Fruit fly (Drosophila melanogaster) whole organism, embryonic: ENCODE measurements around the gene Gs1l.

Experiments used
- BEAF-32 ChIP-seq: fragments of 200-800 bp; sonication (Bioruptor generic); optimal IDR thresholded peaks from 3 replicates; lab custom pipeline; 2017; ENCODE audit warnings: missing biosample characterization, missing genetic modification characterization, mild to moderate bottlenecking, moderate library complexity, missing genetic modification reagents
- Bgb ChIP-seq: fragments of 200-800 bp; sonication (Bioruptor generic); IDR thresholded peaks from 2 replicates; pipeline ENCODE4 v1.3.6; 2022; ENCODE audit warnings: missing biosample characterization, missing genetic modification characterization; ENCODE audit not compliant: partially characterized antibody
- CG10147 ChIP-seq: fragments of 200-800 bp; sonication (Bioruptor generic); optimal IDR thresholded peaks from 2 replicates; lab custom pipeline; 2019; ENCODE audit warnings: missing biosample characterization, mild to moderate bottlenecking, missing genetic modification characterization, moderate library complexity
- CG10267 ChIP-seq: fragments of 200-800 bp; sonication (Bioruptor generic); optimal IDR thresholded peaks from 2 replicates; lab custom pipeline; 2018; ENCODE audit warnings: missing biosample characterization, mild to moderate bottlenecking, missing genetic modification characterization, moderate library complexity
- CG10274 ChIP-seq: fragments of 200-800 bp; sonication (Bioruptor generic); optimal IDR thresholded peaks from 3 replicates; lab custom pipeline; 2017; ENCODE audit warnings: missing biosample characterization, mild to moderate bottlenecking, missing genetic modification characterization
- CG11093 ChIP-seq: fragments of 200-800 bp; sonication (Bioruptor generic); IDR thresholded peaks from 3 replicates; pipeline ENCODE4 v1.3.6; 2022; ENCODE audit warnings: missing biosample characterization, missing genetic modification characterization
- CG12659 ChIP-seq: fragments of 200-800 bp; sonication (Bioruptor generic); optimal IDR thresholded peaks from 3 replicates; lab custom pipeline; 2017; ENCODE audit warnings: mild to moderate bottlenecking, missing biosample characterization, missing genetic modification reagents, missing genetic modification characterization
- CG13287 ChIP-seq: fragments of 200-800 bp; sonication (Bioruptor generic); IDR thresholded peaks from 2 replicates; pipeline ENCODE4 v1.3.6; 2022; ENCODE audit warnings: missing biosample characterization, missing genetic modification characterization; ENCODE audit not compliant: partially characterized antibody
- CG15073 ChIP-seq: fragments of 200-800 bp; sonication (Bioruptor generic); optimal IDR thresholded peaks from 2 replicates; lab custom pipeline; 2016; ENCODE audit warnings: missing biosample characterization, missing genetic modification characterization
- CG15269 ChIP-seq: fragments of 200-800 bp; sonication (Bioruptor generic); optimal IDR thresholded peaks from 2 replicates; lab custom pipeline; 2018; ENCODE audit warnings: missing biosample characterization, mild to moderate bottlenecking, missing genetic modification characterization, moderate library complexity
- CG15601 ChIP-seq: fragments of 200-800 bp; sonication (Bioruptor generic); optimal IDR thresholded peaks from 3 replicates; lab custom pipeline; 2019; ENCODE audit warnings: missing biosample characterization, mild to moderate bottlenecking, missing genetic modification characterization, moderate library complexity
- CG15696 ChIP-seq: fragments of 200-800 bp; sonication (Bioruptor generic); optimal IDR thresholded peaks from 2 replicates; lab custom pipeline; 2019; ENCODE audit warnings: missing biosample characterization, mild to moderate bottlenecking, missing genetic modification characterization, moderate library complexity
- CG1603 ChIP-seq: fragments of 200-800 bp; sonication (Bioruptor generic); optimal IDR thresholded peaks from 2 replicates; lab custom pipeline; 2019; ENCODE audit warnings: missing biosample characterization, mild to moderate bottlenecking, missing genetic modification characterization, moderate library complexity
- CG17385 ChIP-seq: fragments of 200-800 bp; sonication (Bioruptor generic); optimal IDR thresholded peaks from 3 replicates; lab custom pipeline; 2018; ENCODE audit warnings: missing biosample characterization, mild to moderate bottlenecking, missing genetic modification characterization
- CG17802 ChIP-seq: fragments of 200-800 bp; sonication (Bioruptor generic); optimal IDR thresholded peaks from 2 replicates; lab custom pipeline; 2018; ENCODE audit warnings: missing biosample characterization, mild to moderate bottlenecking, missing genetic modification characterization, moderate library complexity
- CG18011 ChIP-seq: fragments of 200-800 bp; sonication (Bioruptor generic); optimal IDR thresholded peaks from 2 replicates; lab custom pipeline; 2017; ENCODE audit warnings: missing biosample characterization, missing genetic modification characterization, mild to moderate bottlenecking, moderate library complexity, missing genotype
- CG1832 ChIP-seq: fragments of 200-800 bp; sonication (Bioruptor generic); optimal IDR thresholded peaks from 2 replicates; lab custom pipeline; 2017; ENCODE audit warnings: missing biosample characterization, mild to moderate bottlenecking, missing genetic modification characterization, inconsistent platforms
- CG2129 ChIP-seq: fragments of 200-800 bp; sonication (Bioruptor generic); IDR thresholded peaks from 2 replicates; pipeline ENCODE4 v1.3.6; 2022; ENCODE audit warnings: missing biosample characterization, missing genetic modification characterization; ENCODE audit not compliant: partially characterized antibody
- CG30020 ChIP-seq: fragments of 200-800 bp; optimal IDR thresholded peaks from 2 replicates; lab custom pipeline; 2019; ENCODE audit warnings: missing biosample characterization, mild to moderate bottlenecking, missing genetic modification characterization, moderate library complexity
- CG9437 ChIP-seq: fragments of 200-800 bp; sonication (Bioruptor generic); optimal IDR thresholded peaks from 2 replicates; lab custom pipeline; 2018; ENCODE audit warnings: missing biosample characterization, mild to moderate bottlenecking, missing genetic modification characterization
- CG9609 ChIP-seq: fragments of 200-800 bp; sonication (Bioruptor generic); optimal IDR thresholded peaks from 3 replicates; lab custom pipeline; 2016; ENCODE audit warnings: missing biosample characterization, missing genetic modification characterization
- E2f2 ChIP-seq: fragments of 200-800 bp; sonication (Bioruptor generic); IDR thresholded peaks from 2 replicates; pipeline ENCODE4 v1.3.6; 2022; ENCODE audit warnings: missing biosample characterization, missing genetic modification characterization
- Gsc ChIP-seq: fragments of 200-800 bp; sonication (Bioruptor generic); IDR thresholded peaks from 2 replicates; pipeline ENCODE4 v1.3.6; 2022; ENCODE audit warnings: missing biosample characterization, missing genetic modification characterization
- HLH4C ChIP-seq: fragments of 200-800 bp; sonication (Bioruptor generic); IDR thresholded peaks from 3 replicates; pipeline ENCODE4 v1.3.6; 2022; ENCODE audit warnings: missing biosample characterization, missing genetic modification characterization; ENCODE audit not compliant: partially characterized antibody
- HLH54F ChIP-seq: fragments of 200-800 bp; sonication (Bioruptor generic); optimal IDR thresholded peaks from 3 replicates; lab custom pipeline; 2016; ENCODE audit warnings: missing biosample characterization, missing genetic modification characterization
- MBD-R2 ChIP-seq: fragments of 200-800 bp; sonication (Bioruptor generic); IDR thresholded peaks from 2 replicates; pipeline ENCODE4 v1.3.6; 2022; ENCODE audit warnings: missing biosample characterization, missing genetic modification characterization
- Myb ChIP-seq: fragments of 200-800 bp; sonication (Bioruptor generic); optimal IDR thresholded peaks from 2 replicates; lab custom pipeline; 2016; ENCODE audit warnings: missing biosample characterization, missing genetic modification characterization
- NFAT ChIP-seq: fragments of 200-800 bp; sonication (Bioruptor generic); IDR thresholded peaks from 2 replicates; pipeline ENCODE4 v1.3.6; 2022; ENCODE audit warnings: missing biosample characterization, missing genetic modification characterization
- Nf-YB ChIP-seq: fragments of 200-800 bp; sonication (Bioruptor generic); optimal IDR thresholded peaks from 3 replicates; lab custom pipeline; 2019; ENCODE audit warnings: missing biosample characterization, mild to moderate bottlenecking, missing genetic modification characterization, moderate library complexity
- Scr ChIP-seq: fragments of 200-800 bp; sonication (Bioruptor generic); IDR thresholded peaks from 2 replicates; pipeline ENCODE4 v1.3.6; 2022; ENCODE audit warnings: missing biosample characterization, missing genetic modification characterization; ENCODE audit not compliant: partially characterized antibody
- amos ChIP-seq: fragments of 200-800 bp; sonication (Bioruptor generic); IDR thresholded peaks from 2 replicates; pipeline ENCODE4 v1.3.6; 2022; ENCODE audit warnings: missing biosample characterization, missing genetic modification characterization; ENCODE audit not compliant: partially characterized antibody
- dpn ChIP-seq, 2 experiments: fragments of 200-800 bp; sonication (Bioruptor generic); optimal IDR thresholded peaks; 3 replicates each; lab custom pipeline; 2016; ENCODE audit warnings: missing biosample characterization in 2 of 2, missing genetic modification characterization in 2 of 2
- gfzf ChIP-seq: fragments of 200-800 bp; sonication (Bioruptor generic); optimal IDR thresholded peaks from 2 replicates; lab custom pipeline; 2016; ENCODE audit warnings: missing biosample characterization, mild to moderate bottlenecking, missing genetic modification characterization, moderate library complexity
- her ChIP-seq: fragments of 200-800 bp; sonication (Bioruptor generic); optimal IDR thresholded peaks from 2 replicates; lab custom pipeline; 2016; ENCODE audit warnings: missing biosample characterization, missing genetic modification characterization
- jigr1 ChIP-seq: fragments of 200-800 bp; sonication (Bioruptor generic); IDR thresholded peaks from 3 replicates; pipeline ENCODE4 v1.3.6; 2022; ENCODE audit warnings: missing biosample characterization, missing genetic modification characterization
- lola ChIP-seq, 3 experiments: fragments of >200 bp in 2 of 3; fragments of 200-800 bp in 1 of 3; sonication (Bioruptor generic) in 1 of 3; optimal IDR thresholded peaks; 2 replicates each; lab custom pipeline; 2017 to 2019; ENCODE audit warnings: missing biosample characterization in 3 of 3, missing genetic modification characterization in 3 of 3, mild to moderate bottlenecking in 1 of 3, moderate library complexity in 1 of 3
- mld ChIP-seq: fragments of 200-800 bp; sonication (Bioruptor generic); IDR thresholded peaks from 3 replicates; pipeline ENCODE4 v1.3.6; 2022; ENCODE audit warnings: missing biosample characterization, missing genetic modification characterization; ENCODE audit not compliant: partially characterized antibody
- p53 ChIP-seq: fragments of 200-800 bp; sonication (Bioruptor generic); optimal IDR thresholded peaks from 2 replicates; lab custom pipeline; 2016; ENCODE audit warnings: missing biosample characterization, missing genetic modification characterization
- pb ChIP-seq: fragments of 200-800 bp; sonication (Bioruptor generic); optimal IDR thresholded peaks from 3 replicates; lab custom pipeline; 2016; ENCODE audit warnings: missing biosample characterization, missing genetic modification characterization
- pho ChIP-seq: fragments of 200-800 bp; sonication (Bioruptor generic); optimal IDR thresholded peaks from 2 replicates; lab custom pipeline; 2016; ENCODE audit warnings: missing biosample characterization, missing genetic modification characterization
- pita ChIP-seq: fragments of 200-800 bp; sonication (Bioruptor generic); optimal IDR thresholded peaks from 2 replicates; lab custom pipeline; 2017; ENCODE audit warnings: missing biosample characterization, mild to moderate bottlenecking, missing genetic modification characterization
- scrt ChIP-seq: fragments of 200-800 bp; sonication (Bioruptor generic); optimal IDR thresholded peaks from 2 replicates; lab custom pipeline; 2018; ENCODE audit warnings: missing biosample characterization, mild to moderate bottlenecking, missing genetic modification characterization, moderate library complexity
- slp2 ChIP-seq: fragments of 200-800 bp; sonication (Bioruptor generic); optimal IDR thresholded peaks from 2 replicates; lab custom pipeline; 2016; ENCODE audit warnings: missing biosample characterization, missing genetic modification characterization
- sr ChIP-seq: fragments of 200-800 bp; sonication (Bioruptor generic); IDR thresholded peaks from 3 replicates; pipeline ENCODE4 v1.3.6; 2022; ENCODE audit warnings: missing biosample characterization, missing genetic modification characterization
- stwl ChIP-seq: fragments of 200-800 bp; sonication (Bioruptor generic); optimal IDR thresholded peaks from 3 replicates; lab custom pipeline; 2018; ENCODE audit warnings: missing biosample characterization, mild to moderate bottlenecking, missing genetic modification characterization, moderate library complexity
- tna ChIP-seq: fragments of 200-800 bp; sonication (Bioruptor generic); IDR thresholded peaks from 2 replicates; pipeline ENCODE4 v1.3.6; 2022; ENCODE audit warnings: missing biosample characterization, missing genetic modification characterization; ENCODE audit not compliant: partially characterized antibody
- trem ChIP-seq: fragments of 200-800 bp; optimal IDR thresholded peaks from 3 replicates; lab custom pipeline; 2019; ENCODE audit warnings: missing biosample characterization, mild to moderate bottlenecking, missing genetic modification characterization, moderate library complexity
- unc-4 ChIP-seq: fragments of 200-800 bp; sonication (Bioruptor generic); IDR thresholded peaks from 2 replicates; pipeline ENCODE4 v1.3.6; 2022; ENCODE audit warnings: missing biosample characterization, missing genetic modification characterization; ENCODE audit not compliant: partially characterized antibody

The Gs1l gene

dm6 chr2L:4442010-4442587, 14.5 kb downstream of the Gs1l start, which contains the start of the genes Sfp24F and CG15432 (continued):
- TF ChIP-seq mld (GFP tag; lab: Robert Waterston, UW) (no peak), CG15073 (GFP tag; lab: Kevin White, UChicago) (no peak), BEAF-32 (peak; percentile 62), CG10274 (GFP tag; lab: Kevin White, UChicago) (no peak), jigr1 (no peak), pb (no peak), Bgb (GFP tag; lab: Robert Waterston, UW) (peak; percentile 59), pita (no peak), CG1832 (GFP tag; lab: Kevin White, UChicago) (no peak), slp2 (GFP tag; lab: Kevin White, UChicago) (peak; percentile 27), CG2129 (GFP tag; lab: Robert Waterston, UW) (no peak), Scr (GFP tag; lab: Robert Waterston, UW) (peak; percentile 65), Myb (GFP tag; lab: Kevin White, UChicago) (peak; percentile 94), trem (tag; lab: Kevin White, UChicago) (peak; percentile 43), CG17802 (tag; lab: Kevin White, UChicago) (no peak), CG12659 (peak; percentile 8), tna (GFP tag; lab: Robert Waterston, UW) (peak; percentile 39; the same call in 1 of the 2 replicates), Gsc (GFP tag; lab: Robert Waterston, UW) (no peak), amos (GFP tag; lab: Robert Waterston, UW) (peak; percentile 55; the same call in 1 of the 2 replicates), CG17385 (GFP tag; lab: Kevin White, UChicago) (no peak), CG11093 (GFP tag; lab: Robert Waterston, UW) (no peak), HLH54F (no peak), sr (GFP tag; lab: Robert Waterston, UW) (no peak), CG10147 (no peak), gfzf (GFP tag; lab: Kevin White, UChicago) (peak; percentile 32), CG15601 (tag; lab: Kevin White, UChicago) (no peak), unc-4 (GFP tag; lab: Robert Waterston, UW) (peak; percentile 55), dpn (GFP tag; optimal IDR thresholded peaks at IDR 0.05; lab: Kevin White, UChicago) (no peak), CG9437 (GFP tag; lab: Kevin White, UChicago) (peak; percentile 94), NFAT (GFP tag; lab: Robert Waterston, UW) (no peak), CG18011 (GFP tag; lab: Kevin White, UChicago) (no peak), p53 (GFP tag; lab: Kevin White, UChicago) (no peak), MBD-R2 (peak; percentile 87), her (GFP tag; lab: Kevin White, UChicago) (no peak), HLH4C (GFP tag; lab: Robert Waterston, UW) (peak; percentile 73), pho (GFP tag; lab: Kevin White, UChicago) (no peak), CG9609 (GFP tag; lab: Kevin White, UChicago) (no peak), CG10267 (tag; lab: Kevin White, UChicago) (peak; percentile 26), E2f2 (GFP tag; lab: Robert Waterston, UW) (peak; percentile 76), CG30020 (tag; lab: Kevin White, UChicago) (peak; percentile 76), stwl (tag; lab: Kevin White, UChicago) (peak; percentile 83), lola (GFP tag; optimal IDR thresholded peaks at IDR 0.05; lab: Kevin White, UChicago) (no peak), Nf-YB (GFP tag; lab: Kevin White, UChicago) (no peak), scrt (GFP tag; lab: Kevin White, UChicago) (no peak), CG1603 (tag; lab: Kevin White, UChicago) (peak; percentile 99), CG13287 (GFP tag; lab: Robert Waterston, UW) (peak; percentile 77), CG15696 (tag; lab: Kevin White, UChicago) (no peak), CG15269 (tag; lab: Kevin White, UChicago) (no peak)
